Worm (Caenorhabditis elegans) whole organism, early embryonic: Measurements from ENCODE around the gene C45B11.6.

Experiments
- B0310.2 ChIP-seq: sonication (generic microtip); optimal IDR thresholded peaks from 2 replicates; lab custom pipeline; 2016; ENCODE audit warnings: mild to moderate bottlenecking, missing genetic modification characterization, missing compliant biosample characterization
- F13C5.2 ChIP-seq: sonication (generic microtip); optimal IDR thresholded peaks from 2 replicates; lab custom pipeline; 2017; ENCODE audit warnings: mild to moderate bottlenecking, missing genetic modification characterization, inconsistent platforms, missing compliant biosample characterization
- aly-1 ChIP-seq: sonication (generic microtip); optimal IDR thresholded peaks from 2 replicates; lab custom pipeline; 2016; ENCODE audit warnings: missing genetic modification characterization, missing compliant biosample characterization
- ama-1 ChIP-seq: fragments of 150-350 bp; optimal IDR thresholded peaks from 2 replicates; lab custom pipeline; 2014
- ceh-13 ChIP-seq: fragments of 200-800 bp; sonication (Bioruptor generic); optimal IDR thresholded peaks from 2 replicates; lab custom pipeline; 2018; ENCODE audit warnings: mild to moderate bottlenecking, missing genetic modification characterization, missing compliant biosample characterization
- ceh-36 ChIP-seq: sonication (generic microtip); optimal IDR thresholded peaks from 2 replicates; lab custom pipeline; 2016; ENCODE audit warnings: missing genetic modification characterization, inconsistent platforms, missing compliant biosample characterization
- ets-7 ChIP-seq: sonication (generic microtip); optimal IDR thresholded peaks from 2 replicates; lab custom pipeline; 2016; ENCODE audit warnings: missing genotype, missing genetic modification characterization, missing compliant biosample characterization
- flt-1 ChIP-seq: fragments of 200-800 bp; sonication (Bioruptor generic); IDR thresholded peaks from 2 replicates; pipeline ENCODE4 v1.3.6; 2022; ENCODE audit warnings: missing genetic modification characterization, missing compliant biosample characterization
- hmbx-1 ChIP-seq: sonication (generic microtip); optimal IDR thresholded peaks from 2 replicates; lab custom pipeline; 2016; ENCODE audit warnings: mild to moderate bottlenecking, missing genetic modification characterization, missing compliant biosample characterization
- hmg-4 ChIP-seq: fragments of 200-800 bp; sonication (Bioruptor generic); optimal IDR thresholded peaks from 2 replicates; lab custom pipeline; 2018; ENCODE audit warnings: mild to moderate bottlenecking, missing genetic modification characterization, missing compliant biosample characterization
- hnd-1 ChIP-seq: sonication (generic microtip); optimal IDR thresholded peaks from 2 replicates; lab custom pipeline; 2016; ENCODE audit warnings: missing genetic modification characterization, missing compliant biosample characterization
- pes-1 ChIP-seq: fragments of 200-800 bp; sonication (Bioruptor generic); IDR thresholded peaks from 2 replicates; pipeline ENCODE4 v1.3.6; 2022; ENCODE audit warnings: missing genetic modification reagents, missing genetic modification characterization, missing compliant biosample characterization
- scrt-1 ChIP-seq: fragments of 200-800 bp; sonication (Bioruptor generic); IDR thresholded peaks from 2 replicates; pipeline ENCODE4 v1.3.6; 2022; ENCODE audit warnings: missing genetic modification characterization, missing compliant biosample characterization
- sea-1 ChIP-seq: fragments of 200-800 bp; sonication (Bioruptor generic); conservative IDR thresholded peaks from 2 replicates; pipeline ENCODE4 v1.3.6; 2022; ENCODE audit warnings: missing genetic modification characterization, missing compliant biosample characterization
- tbx-11 ChIP-seq: fragments of 200-800 bp; sonication (Bioruptor generic); IDR thresholded peaks from 2 replicates; pipeline ENCODE4 v1.3.6; 2022; ENCODE audit warnings: missing genetic modification characterization, missing compliant biosample characterization
- tbx-37 ChIP-seq: fragments of 200-800 bp; sonication (Bioruptor generic); conservative IDR thresholded peaks from 2 replicates; pipeline ENCODE4 v1.3.6; 2022; ENCODE audit warnings: missing genetic modification reagents, missing genetic modification characterization, missing compliant biosample characterization
- tra-4 ChIP-seq: sonication (generic microtip); optimal IDR thresholded peaks from 2 replicates; lab custom pipeline; 2017; ENCODE audit warnings: missing genetic modification characterization, missing compliant biosample characterization

Gene C45B11.6

ce11 chrV:11011807-11012206, 32.1 kb upstream of the C45B11.6 start:
- TF ChIP-seq tbx-11 (no peak), scrt-1 (no peak), F13C5.2 (tag; lab: Kevin White, UChicago) (no peak), hnd-1 (tag; lab: Kevin White, UChicago) (no peak), tbx-37 (GFP tag; lab: Robert Waterston, UW) (no peak), aly-1 (tag; lab: Kevin White, UChicago) (no peak), flt-1 (GFP tag; lab: Robert Waterston, UW) (no peak), tra-4 (no peak), ets-7 (tag; lab: Kevin White, UChicago) (no peak), hmg-4 (no peak)

ce11 chrV:11012419-11012818, 31.4 kb upstream of the C45B11.6 start, which contains the start of gene C13G3.1:
Gene C13G3.1, minus strand, starts transcription at chrV:11012465.
- TF ChIP-seq ceh-13 (GFP tag; lab: Kevin White, UChicago) (no peak), ama-1 (no peak), ceh-36 (tag; lab: Kevin White, UChicago) (no peak), ets-7 (tag; lab: Kevin White, UChicago) (no peak), scrt-1 (no peak), B0310.2 (tag; lab: Kevin White, UChicago) (no peak), tbx-37 (GFP tag; lab: Robert Waterston, UW) (no peak), sea-1 (no peak), tbx-11 (no peak), flt-1 (GFP tag; lab: Robert Waterston, UW) (no peak), pes-1 (no peak)

ce11 chrV:11013179-11013578, 30.7 kb upstream of the C45B11.6 start:
- TF ChIP-seq sea-1 (no peak), hnd-1 (tag; lab: Kevin White, UChicago) (no peak), ceh-36 (tag; lab: Kevin White, UChicago) (no peak)

- TF ChIP-seq pes-1 (no peak), hnd-1 (tag; lab: Kevin White, UChicago) (no peak), hmg-4 (no peak), scrt-1 (no peak), hmbx-1 (tag; lab: Kevin White, UChicago) (no peak)
Measured at ce11 chrV:11014758-11015157, 29.1 kb upstream of the C45B11.6 start.

- TF ChIP-seq tbx-37 (GFP tag; lab: Robert Waterston, UW) (no peak), ama-1 (no peak), scrt-1 (no peak), B0310.2 (tag; lab: Kevin White, UChicago) (no peak), ets-7 (tag; lab: Kevin White, UChicago) (no peak), F13C5.2 (tag; lab: Kevin White, UChicago) (no peak), flt-1 (GFP tag; lab: Robert Waterston, UW) (no peak), ceh-13 (GFP tag; lab: Kevin White, UChicago) (no peak), tbx-11 (no peak), hmg-4 (no peak)
Measured at ce11 chrV:11016846-11017553, 26.9 kb upstream of the C45B11.6 start.

ce11 chrV:11022817-11023216, 21.1 kb upstream of the C45B11.6 start, which contains the start of the genes C13G3.12 and hot-6:
Gene C13G3.12, minus strand, starts transcription at chrV:11022917.
Gene hot-6, minus strand, starts transcription at chrV:11022937.
- TF ChIP-seq scrt-1: no peak
- no peak for TF ChIP-seq hmbx-1 (tag; lab: Kevin White, UChicago)
- no peak for TF ChIP-seq B0310.2 (tag; lab: Kevin White, UChicago)
- no peak for TF ChIP-seq tbx-11
- TF ChIP-seq aly-1 (tag; lab: Kevin White, UChicago): no peak
- TF ChIP-seq ama-1: no peak
- no peak for TF ChIP-seq hnd-1 (tag; lab: Kevin White, UChicago)
- no peak for TF ChIP-seq ets-7 (tag; lab: Kevin White, UChicago)
- TF ChIP-seq sea-1: no peak
- no peak for TF ChIP-seq tbx-37 (GFP tag; lab: Robert Waterston, UW)
- no peak for TF ChIP-seq ceh-13 (GFP tag; lab: Kevin White, UChicago)
- no peak for TF ChIP-seq hmg-4
- TF ChIP-seq ceh-36 (tag; lab: Kevin White, UChicago): no peak
- no peak for TF ChIP-seq tra-4
- no peak for TF ChIP-seq F13C5.2 (tag; lab: Kevin White, UChicago)
- TF ChIP-seq flt-1 (GFP tag; lab: Robert Waterston, UW): no peak
- TF ChIP-seq pes-1: no peak

ce11 chrV:11027740-11028139, 16.1 kb upstream of the C45B11.6 start:
- no peak for TF ChIP-seq ama-1
- no peak for TF ChIP-seq scrt-1
- no peak for TF ChIP-seq hmbx-1 (tag; lab: Kevin White, UChicago)
- no peak for TF ChIP-seq hmg-4
- TF ChIP-seq pes-1: no peak
- TF ChIP-seq ceh-13 (GFP tag; lab: Kevin White, UChicago): no peak
- no peak for TF ChIP-seq tbx-37 (GFP tag; lab: Robert Waterston, UW)
- no peak for TF ChIP-seq aly-1 (tag; lab: Kevin White, UChicago)
- TF ChIP-seq B0310.2 (tag; lab: Kevin White, UChicago): no peak
- TF ChIP-seq ets-7 (tag; lab: Kevin White, UChicago): no peak
- TF ChIP-seq sea-1: no peak
- TF ChIP-seq tbx-11: no peak

- TF ChIP-seq sea-1 (no peak), ceh-36 (tag; lab: Kevin White, UChicago) (no peak), ets-7 (tag; lab: Kevin White, UChicago) (peak; percentile 23), scrt-1 (no peak), tbx-37 (GFP tag; lab: Robert Waterston, UW) (peak; percentile 83), hnd-1 (tag; lab: Kevin White, UChicago) (peak; percentile 13), F13C5.2 (tag; lab: Kevin White, UChicago) (peak; percentile 21)
Measured at ce11 chrV:11029309-11029708, 14.6 kb upstream of the C45B11.6 start.
